Fruit fly (Drosophila melanogaster) whole organism: ENCODE measurements around the gene Acp1.

Source experiments
- Dll ChIP-seq: fragments of >200 bp; optimal IDR thresholded peaks from 2 replicates; lab custom pipeline; 2017
- psq ChIP-seq: fragments of >200 bp; optimal IDR thresholded peaks from 2 replicates; lab custom pipeline; 2017

DNA sequence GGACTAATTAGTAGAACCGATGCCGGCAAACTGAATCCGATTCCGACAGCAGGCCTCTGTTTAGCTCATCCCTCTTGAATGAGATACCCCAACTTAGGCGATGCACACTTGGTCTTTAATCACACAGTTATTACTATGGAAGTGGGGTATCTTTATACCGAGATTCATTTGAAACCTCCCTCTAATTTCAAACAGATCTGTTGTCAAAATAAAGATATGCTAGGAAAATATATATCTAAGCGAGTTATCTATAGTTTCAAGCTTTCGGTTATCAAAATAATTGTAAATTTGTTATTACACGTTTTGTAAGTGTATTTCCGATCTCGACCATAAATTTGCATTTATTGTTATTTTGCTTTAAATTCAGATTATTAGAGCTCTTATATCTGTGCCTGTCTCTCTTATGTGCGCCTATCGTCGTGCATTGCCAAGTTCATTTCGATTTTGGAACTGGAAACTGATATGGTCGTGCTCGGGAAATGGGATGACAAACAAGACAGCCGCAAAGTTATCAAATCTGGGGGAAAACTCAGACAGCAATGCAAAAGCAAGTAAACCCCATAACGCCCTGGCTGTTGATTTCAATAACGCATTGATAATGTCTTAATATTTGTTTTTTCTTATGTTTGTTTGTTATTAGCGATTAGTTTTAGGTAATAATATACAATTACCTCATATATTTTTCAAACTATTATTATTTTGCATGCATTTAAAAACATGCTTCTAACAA lies 14.9 kb downstream of the Acp1 start, which contains the start of gene CG13795:
- no peak for TF ChIP-seq Dll (lab: Kevin White, UChicago)
- TF ChIP-seq psq (lab: Kevin White, UChicago) = no peak
